Worm (Caenorhabditis elegans) whole organism, L4 larva: Measurements from ENCODE around the gene prx-12.

Experiments used
- T26A8.4 ChIP-seq: fragments of 200-800 bp; sonication (Bioruptor generic); IDR thresholded peaks from 2 replicates; pipeline ENCODE4 v1.3.6; 2022; ENCODE audit warnings: missing genetic modification characterization, missing compliant biosample characterization
- Y48G9A.11 ChIP-seq: fragments of 200-800 bp; sonication (Bioruptor generic); IDR thresholded peaks from 2 replicates; pipeline ENCODE4 v1.3.6; 2022; ENCODE audit warnings: missing genetic modification reagents, missing genetic modification characterization, missing compliant biosample characterization
- attf-4 ChIP-seq: sonication (generic microtip); optimal IDR thresholded peaks from 3 replicates; lab custom pipeline; 2017; ENCODE audit warnings: missing biosample characterization, missing genetic modification characterization
- ceh-82 ChIP-seq: sonication (generic microtip); optimal IDR thresholded peaks from 2 replicates; lab custom pipeline; 2017; ENCODE audit warnings: missing biosample characterization, missing genetic modification characterization
- dpl-1 ChIP-seq: fragments of 150-350 bp; optimal IDR thresholded peaks from 2 replicates; lab custom pipeline; 2014; ENCODE audit warnings: missing biosample characterization, missing genetic modification reagents, missing genetic modification characterization
- hlh-30 ChIP-seq: sonication (generic microtip); optimal IDR thresholded peaks from 2 replicates; lab custom pipeline; 2017; ENCODE audit warnings: antibody characterized with exemption, mild to moderate bottlenecking, missing genetic modification characterization, missing compliant biosample characterization; ENCODE audit not compliant: insufficient read depth
- hmg-1.1 ChIP-seq: fragments of 200-800 bp; sonication (Bioruptor generic); IDR thresholded peaks from 2 replicates; pipeline ENCODE4 v1.3.6; 2022; ENCODE audit warnings: missing genetic modification reagents, missing genetic modification characterization, missing compliant biosample characterization
- jun-1 ChIP-seq: fragments of 150-350 bp; optimal IDR thresholded peaks from 2 replicates; lab custom pipeline; 2014; ENCODE audit warnings: missing biosample characterization, missing genetic modification reagents, missing genetic modification characterization
- lin-13 ChIP-seq: fragments of 150-350 bp; optimal IDR thresholded peaks from 2 replicates; lab custom pipeline; 2014; ENCODE audit warnings: missing biosample characterization, missing genetic modification reagents, missing genetic modification characterization
- mdl-1 ChIP-seq, 2 experiments: fragments of 150-350 bp in 1 of 2; sonication (generic microtip) in 1 of 2; optimal IDR thresholded peaks; 2 replicates each; lab custom pipeline; 2014 to 2017; ENCODE audit warnings: missing biosample characterization in 2 of 2, missing genetic modification characterization in 2 of 2
- php-3 ChIP-seq: fragments of 200-800 bp; sonication (Bioruptor generic); IDR thresholded peaks from 2 replicates; pipeline ENCODE4 v1.3.6; 2022; ENCODE audit warnings: missing genetic modification reagents, missing genetic modification characterization, missing compliant biosample characterization
- unc-130 ChIP-seq: sonication (generic microtip); optimal IDR thresholded peaks from 2 replicates; lab custom pipeline; 2016; ENCODE audit warnings: missing genetic modification reagents, missing genetic modification characterization, missing compliant biosample characterization
- zip-2 ChIP-seq: fragments of 150-350 bp; optimal IDR thresholded peaks from 2 replicates; lab custom pipeline; 2014; ENCODE audit warnings: missing biosample characterization, missing genetic modification characterization

- no peak for TF ChIP-seq T26A8.4 (GFP tag; lab: Robert Waterston, UW)
- no peak for TF ChIP-seq attf-4 (tag; lab: Kevin White, UChicago)
- TF ChIP-seq lin-13 (GFP tag; lab: Kevin White, UChicago), result no peak
- 0 out of 2 replicates have a peak, but pooled peaks have one; percentile 11 for TF ChIP-seq hmg-1.1 (GFP tag; lab: Robert Waterston, UW)
- TF ChIP-seq ceh-82 (tag; lab: Kevin White, UChicago), result no peak
- no peak for TF ChIP-seq jun-1 (tag; lab: Kevin White, UChicago)
- no peak for TF ChIP-seq zip-2
- TF ChIP-seq mdl-1 (tag; optimal IDR thresholded peaks at IDR 0.05; lab: Kevin White, UChicago), result peak; percentile 60 to 94
- TF ChIP-seq dpl-1 (GFP tag; lab: Kevin White, UChicago), result peak; percentile 7
- no peak for TF ChIP-seq unc-130
- TF ChIP-seq php-3, result no peak
- no peak for TF ChIP-seq Y48G9A.11 (GFP tag; lab: Robert Waterston, UW)
- peak; percentile 80 for TF ChIP-seq hlh-30
These were observed 21.9 kb downstream of the prx-12 start, which contains the start of gene pek-1 for ce11 chrX:11414837-11415550.
